Fruit fly (Drosophila melanogaster): ENCODE results near the gene Pect.

Gene Pect

DNA sequence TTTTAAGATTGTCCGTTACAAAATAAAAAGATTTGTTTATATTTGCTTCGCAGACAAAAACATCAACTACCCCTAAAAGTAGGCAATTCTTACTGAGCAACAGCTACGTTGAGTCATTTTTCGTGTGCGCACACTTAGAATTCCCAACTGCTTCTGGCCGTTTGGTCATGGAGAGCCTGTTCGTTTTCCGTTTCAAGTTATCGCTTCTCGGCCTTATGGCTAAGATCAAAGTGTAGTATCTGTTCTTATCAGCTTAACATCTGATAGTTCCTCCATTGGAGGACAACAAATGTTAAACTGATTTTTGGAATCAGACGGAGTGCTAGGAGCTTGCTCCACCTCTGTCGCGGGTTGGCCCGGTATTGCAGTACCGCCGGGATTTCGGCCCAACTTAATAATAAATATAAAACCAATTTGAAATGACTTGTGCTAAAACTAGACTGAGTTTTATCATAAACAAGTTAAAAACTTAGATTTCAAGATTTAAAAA, 12.1 kb downstream of the Pect start (continued):
- TF ChIP-seq HmgZ (tag; optimal IDR thresholded peaks at IDR 0.05) (peak; percentile 25), Med (GFP tag) (peak; percentile 97), chn (GFP tag; optimal IDR thresholded peaks at IDR 0.05) (peak; percentile 27), CG5245 (GFP tag; optimal IDR thresholded peaks at IDR 0.05) (peak; percentile 37), wdn (GFP tag; IDR thresholded peaks at IDR 0.05) (0 out of 2 replicates have a peak, but pooled peaks have one; percentile 29), ara (GFP tag; IDR thresholded peaks at IDR 0.05) (peak; percentile 49; the same call in 1 of the 2 replicates), CG17359 (tag; optimal IDR thresholded peaks at IDR 0.05) (peak; percentile 83), CG6791 (GFP tag; IDR thresholded peaks at IDR 0.05; ENCODE audit: partially characterized antibody) (0 out of 3 replicates have a peak, but pooled peaks have one; percentile 63), ken (GFP tag; IDR thresholded peaks at IDR 0.05) (peak; percentile 65; the same call in 2 of the 3 replicates), CG31224 (GFP tag; IDR thresholded peaks at IDR 0.05) (peak; percentile 33; the same call in 1 of the 2 replicates), Antp (GFP tag; optimal IDR thresholded peaks at IDR 0.05) (peak; percentile 75), sug (tag; optimal IDR thresholded peaks at IDR 0.05) (peak; percentile 33), CG1603 (tag; optimal IDR thresholded peaks at IDR 0.05) (peak; percentile 46), Gug (GFP tag; IDR thresholded peaks at IDR 0.05) (peak; percentile 49; the same call in 2 of the 4 replicates), CG12391 (tag; optimal IDR thresholded peaks at IDR 0.05) (peak; percentile 33), Awh (GFP tag; IDR thresholded peaks at IDR 0.05) (peak; percentile 62; the same call in 1 of the 2 replicates), Adf1 (GFP tag; IDR thresholded peaks at IDR 0.05) (peak; percentile 26; the same call in 1 of the 2 replicates), her (GFP tag; optimal IDR thresholded peaks at IDR 0.05) (peak; percentile 73), HLH54F (GFP tag; optimal IDR thresholded peaks at IDR 0.05) (peak; percentile 68), stc (GFP tag; IDR thresholded peaks at IDR 0.05) (peak; percentile 50; the same call in 1 of the 2 replicates), NFAT (GFP tag; IDR thresholded peaks at IDR 0.05) (peak; percentile 55; the same call in 1 of the 2 replicates), CG34376 (GFP tag; optimal IDR thresholded peaks at IDR 0.05) (peak; percentile 88), Meics (GFP tag; optimal IDR thresholded peaks at IDR 0.05) (peak; percentile 50), CG4360 (GFP tag; IDR thresholded peaks at IDR 0.05) (peak; percentile 49), CG16863 (GFP tag; optimal IDR thresholded peaks at IDR 0.05) (peak; percentile 31), tna (GFP tag; IDR thresholded peaks at IDR 0.05; ENCODE audit: partially characterized antibody) (peak; percentile 55), ase (GFP tag; IDR thresholded peaks at IDR 0.05) (0 out of 3 replicates have a peak, but pooled peaks have one; percentile 43), abd-A (tag; optimal IDR thresholded peaks at IDR 0.05) (peak; percentile 76), Spps (tag; optimal IDR thresholded peaks at IDR 0.05) (peak; percentile 15), ewg (GFP tag; optimal IDR thresholded peaks at IDR 0.05) (peak; percentile 38), CG18262 (tag; optimal IDR thresholded peaks at IDR 0.05) (peak; percentile 44), Dip3 (GFP tag; optimal IDR thresholded peaks at IDR 0.05) (peak; percentile 28), ems (GFP tag; optimal IDR thresholded peaks at IDR 0.05) (peak; percentile 62), Jarid2 (GFP tag; optimal IDR thresholded peaks at IDR 0.05) (peak; percentile 69), bcd (GFP tag; optimal IDR thresholded peaks at IDR 0.05) (peak; percentile 54), NK7.1 (GFP tag; optimal IDR thresholded peaks at IDR 0.05) (peak; percentile 3), CG10979 (tag; optimal IDR thresholded peaks at IDR 0.05) (peak; percentile 42), CG2712 (tag; optimal IDR thresholded peaks at IDR 0.05) (peak; percentile 53), CG10366 (GFP tag; IDR thresholded peaks at IDR 0.05) (peak; percentile 44; the same call in 1 of the 2 replicates), Ets65A (GFP tag) (peak; percentile 93), Sox102F (GFP tag; optimal IDR thresholded peaks at IDR 0.05) (peak; percentile 38), Sry-δ (GFP tag; optimal IDR thresholded peaks at IDR 0.05) (peak; percentile 29), CG8089 (GFP tag; optimal IDR thresholded peaks at IDR 0.05) (peak; percentile 8), lilli (GFP tag; optimal IDR thresholded peaks at IDR 0.05) (peak; percentile 59), lbe (GFP tag; optimal IDR thresholded peaks at IDR 0.05) (peak; percentile 40), jumu (GFP tag; optimal IDR thresholded peaks at IDR 0.05) (peak; percentile 43), peb (GFP tag; IDR thresholded peaks at IDR 0.05) (peak; percentile 58; the same call in 1 of the 2 replicates), dati (GFP tag; IDR thresholded peaks at IDR 0.05) (peak; percentile 31; the same call in 1 of the 2 replicates), Dbx (GFP tag; IDR thresholded peaks at IDR 0.05) (peak; percentile 86), CG11456 (GFP tag; IDR thresholded peaks at IDR 0.05) (peak; percentile 69; the same call in 1 of the 3 replicates)

Data from whole organism, embryonic.